Worm (Caenorhabditis elegans): ENCODE measurements around the gene F09C12.8.

F09C12.8 gene

DNA sequence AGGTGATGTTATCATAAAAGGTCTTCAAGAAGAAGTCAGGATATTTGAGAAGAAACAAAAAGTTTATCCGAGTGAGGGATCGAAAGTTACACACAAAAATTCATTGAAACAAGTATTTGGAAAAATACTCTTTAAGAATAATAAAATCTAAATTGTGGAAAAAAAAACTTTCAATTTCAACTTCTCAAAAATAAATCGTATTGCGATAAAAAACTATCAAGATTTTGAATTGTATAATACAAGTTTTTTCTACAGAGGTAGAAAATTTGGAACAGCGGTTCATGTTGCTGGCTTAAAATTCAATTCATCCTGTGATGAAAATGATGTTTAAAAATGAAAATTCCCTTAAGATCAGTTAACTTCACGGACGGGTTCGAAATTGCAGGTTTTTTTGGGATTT is at the start of gene F09C12.8:
F09C12.8 (plus strand) TSS at position 301 of the 400 bp plus-strand sequence.
- no peak for TF ChIP-seq zag-1 (tag; optimal IDR thresholded peaks at IDR 0.05)
- TF ChIP-seq spr-1 (tag; optimal IDR thresholded peaks at IDR 0.05), result no peak
- TF ChIP-seq D1046.2 (GFP tag; IDR thresholded peaks at IDR 0.05), result no peak
- no peak for TF ChIP-seq tra-1 (GFP tag; IDR thresholded peaks at IDR 0.05)
- TF ChIP-seq pha-4 (GFP tag; IDR thresholded peaks at IDR 0.05), result no peak
- TF ChIP-seq pha-4 (tag; optimal IDR thresholded peaks at IDR 0.05), result no peak

DNA sequence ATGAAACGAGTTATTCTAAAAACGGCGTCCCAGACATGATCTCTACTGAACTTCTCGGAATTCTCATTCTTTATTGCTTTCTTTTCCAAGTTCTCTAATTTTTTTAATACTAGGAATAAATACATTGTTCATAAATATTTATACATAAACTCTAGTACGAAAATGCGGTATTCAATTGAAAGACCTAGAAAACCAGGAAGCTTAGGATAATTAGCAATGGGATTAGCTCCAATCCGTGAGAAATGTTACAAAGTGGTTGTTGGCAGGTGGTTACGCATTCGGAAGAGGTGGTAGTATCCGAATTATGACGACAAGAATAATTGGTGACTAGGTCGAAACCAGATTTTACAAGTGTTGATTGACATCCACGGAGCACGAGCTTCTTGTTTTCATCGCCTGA is 45.2 kb upstream of the F09C12.8 start:
- TF ChIP-seq zip-11 (GFP tag; IDR thresholded peaks at IDR 0.05), result no peak
- TF ChIP-seq zfp-3 (GFP tag; conservative IDR thresholded peaks at IDR 0.05), result no peak
- TF ChIP-seq F26F4.8 (GFP tag; conservative IDR thresholded peaks at IDR 0.05), result no peak
- no peak for TF ChIP-seq mxl-3 (GFP tag; optimal IDR thresholded peaks at IDR 0.05)
- no peak for TF ChIP-seq attf-4 (tag; optimal IDR thresholded peaks at IDR 0.05)
- no peak for TF ChIP-seq madf-5 (GFP tag; IDR thresholded peaks at IDR 0.05)
- TF ChIP-seq tra-1 (GFP tag; IDR thresholded peaks at IDR 0.05), result no peak
- no peak for TF ChIP-seq nhr-6 (tag; optimal IDR thresholded peaks at IDR 0.05)
- no peak for TF ChIP-seq aly-2 (tag; optimal IDR thresholded peaks at IDR 0.05)
- no peak for TF ChIP-seq pha-4 (GFP tag; IDR thresholded peaks at IDR 0.05)
- no peak for TF ChIP-seq pha-4 (tag; optimal IDR thresholded peaks at IDR 0.05)
- no peak for TF ChIP-seq vab-7 (GFP tag; IDR thresholded peaks at IDR 0.05)
- TF ChIP-seq nhr-28 (tag; optimal IDR thresholded peaks at IDR 0.05), result no peak
- no peak for TF ChIP-seq ceh-44 (GFP tag; IDR thresholded peaks at IDR 0.05)
- no peak for TF ChIP-seq nhr-237 (tag; optimal IDR thresholded peaks at IDR 0.05)
- TF ChIP-seq tag-97 (GFP tag; IDR thresholded peaks at IDR 0.05), result no peak
- no peak for TF ChIP-seq D1046.2 (GFP tag; IDR thresholded peaks at IDR 0.05)
- no peak for TF ChIP-seq ama-1 (optimal IDR thresholded peaks at IDR 0.05)

DNA sequence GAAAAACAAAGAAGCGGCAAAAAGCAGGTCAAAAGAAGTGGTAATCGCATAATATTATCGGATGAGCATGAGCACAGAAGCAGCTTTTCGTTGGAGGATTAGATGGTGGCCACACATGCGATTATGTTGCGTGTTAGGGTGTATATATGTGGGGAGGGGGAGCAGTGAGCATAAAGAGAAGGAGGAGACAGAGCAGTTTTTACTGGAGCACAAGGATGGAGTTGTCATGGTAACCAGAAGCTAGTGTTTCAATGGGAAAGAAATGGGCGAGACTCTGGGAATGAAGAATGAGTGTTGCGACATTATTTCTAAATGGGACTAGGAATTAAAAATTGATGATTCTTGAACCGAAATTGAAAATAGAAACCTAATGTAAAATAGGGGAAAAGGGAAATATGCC is 44.3 kb upstream of the F09C12.8 start, which contains the start of gene C27A2.8:
C27A2.8 (minus strand) TSS at position 117 of the 400 bp plus-strand sequence.
- no peak for TF ChIP-seq hlh-30 (tag; optimal IDR thresholded peaks at IDR 0.05; ENCODE audit: insufficient read depth)
- no peak for TF ChIP-seq nhr-41 (GFP tag; IDR thresholded peaks at IDR 0.05)
- no peak for TF ChIP-seq lin-1 (GFP tag; IDR thresholded peaks at IDR 0.05)
- TF ChIP-seq unc-62 (GFP tag; optimal IDR thresholded peaks at IDR 0.05 in 1 of 2), result no peak
- TF ChIP-seq unc-62 (tag; optimal IDR thresholded peaks at IDR 0.05), result no peak
- no peak for TF ChIP-seq tra-1 (GFP tag; IDR thresholded peaks at IDR 0.05)
- no peak for TF ChIP-seq nhr-48 (tag; optimal IDR thresholded peaks at IDR 0.05)
- TF ChIP-seq arid-1 (GFP tag; conservative IDR thresholded peaks at IDR 0.05), result no peak
- no peak for TF ChIP-seq nhr-25 (tag; optimal IDR thresholded peaks at IDR 0.05; ENCODE audit: borderline replicate concordance, insufficient read depth)
- TF ChIP-seq daf-8 (GFP tag; IDR thresholded peaks at IDR 0.05), result no peak

DNA sequence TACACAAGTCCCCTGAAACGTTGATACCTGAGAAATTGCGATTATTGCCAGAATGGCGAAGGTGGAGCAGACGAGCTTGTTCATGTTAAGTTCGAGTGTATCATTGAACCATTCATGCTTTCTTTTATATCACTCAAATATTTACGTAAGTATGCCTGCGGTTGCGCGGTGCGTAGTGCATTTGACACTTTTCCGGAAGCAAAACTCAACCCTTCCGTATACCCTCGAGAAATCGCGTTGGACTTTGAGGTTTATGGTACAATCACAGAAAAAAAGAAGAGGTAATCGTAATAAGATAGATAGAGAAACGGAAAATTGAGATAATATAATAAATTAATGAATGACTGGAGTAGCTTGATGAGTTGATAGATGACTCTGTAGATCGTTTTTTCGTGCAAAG is 42.7 kb upstream of the F09C12.8 start, which contains the start of gene idpb-2:
idpb-2 (minus strand) TSS at position 101 of the 400 bp plus-strand sequence.
- TF ChIP-seq nhr-48 (tag; optimal IDR thresholded peaks at IDR 0.05) (no peak), aha-1 (tag) (peak; percentile 14)

DNA sequence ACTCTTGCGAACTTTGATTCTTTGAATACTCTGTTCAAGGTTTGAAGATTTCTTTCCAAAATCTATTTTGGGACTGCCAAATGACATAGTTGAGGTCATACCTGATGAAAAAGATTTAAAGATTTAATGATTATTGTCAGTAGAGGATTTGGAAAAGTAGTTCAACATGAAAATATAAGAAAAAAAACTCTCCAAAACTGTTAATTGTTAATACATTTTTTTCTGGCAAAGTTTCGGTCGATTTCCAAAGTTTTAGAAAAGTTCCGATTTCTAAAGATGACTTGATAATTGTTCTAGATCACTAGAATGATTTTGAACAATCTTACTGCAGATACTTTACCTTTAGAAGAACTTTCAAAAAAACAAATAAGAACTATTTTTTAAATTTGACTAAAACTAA is 40.9 kb upstream of the F09C12.8 start, which contains the start of gene C27A2.7:
C27A2.7 (minus strand) TSS at position 101 of the 400 bp plus-strand sequence.
- no peak for TF ChIP-seq vab-7 (GFP tag; IDR thresholded peaks at IDR 0.05)
- no peak for TF ChIP-seq mep-1 (tag; optimal IDR thresholded peaks at IDR 0.05)
- no peak for TF ChIP-seq tra-1 (GFP tag; IDR thresholded peaks at IDR 0.05)
- no peak for TF ChIP-seq mxl-2 (GFP tag; conservative IDR thresholded peaks at IDR 0.05)
- no peak for TF ChIP-seq F10B5.3 (tag; optimal IDR thresholded peaks at IDR 0.05)
- no peak for TF ChIP-seq unc-39 (tag; optimal IDR thresholded peaks at IDR 0.05)
- no peak for TF ChIP-seq hlh-30 (tag; optimal IDR thresholded peaks at IDR 0.05; ENCODE audit: insufficient read depth)
- no peak for TF ChIP-seq php-3 (GFP tag; IDR thresholded peaks at IDR 0.05)
- TF ChIP-seq zfp-2 (tag; optimal IDR thresholded peaks at IDR 0.05), result no peak
- TF ChIP-seq nhr-102 (tag; optimal IDR thresholded peaks at IDR 0.05), result no peak
- TF ChIP-seq spr-1 (tag; optimal IDR thresholded peaks at IDR 0.05), result no peak
- no peak for TF ChIP-seq tag-97 (GFP tag; IDR thresholded peaks at IDR 0.05)
- no peak for TF ChIP-seq lsy-2 (tag; optimal IDR thresholded peaks at IDR 0.05)
- TF ChIP-seq zip-11 (GFP tag; IDR thresholded peaks at IDR 0.05), result no peak

Measured in whole organism, L4 larva.